Fruit fly (Drosophila melanogaster) whole organism, embryonic: Measurements from ENCODE around the gene CG7896.

Source experiments
- CG16779 ChIP-seq: fragments of 200-800 bp; sonication (Bioruptor generic); IDR thresholded peaks from 2 replicates; pipeline ENCODE4 v1.3.6; 2022; ENCODE audit warnings: missing biosample characterization, missing genetic modification characterization
- CG17186 ChIP-seq: fragments of 200-800 bp; sonication (Bioruptor generic); optimal IDR thresholded peaks from 3 replicates; lab custom pipeline; 2017; ENCODE audit warnings: missing biosample characterization, missing genetic modification reagents, missing genetic modification characterization
- CG2116 ChIP-seq: fragments of 200-800 bp; sonication (Bioruptor generic); optimal IDR thresholded peaks from 3 replicates; lab custom pipeline; 2018; ENCODE audit warnings: missing biosample characterization, mild to moderate bottlenecking, missing genetic modification characterization
- CG5180 ChIP-seq: fragments of 200-800 bp; sonication (Bioruptor generic); optimal IDR thresholded peaks from 3 replicates; lab custom pipeline; 2017; ENCODE audit warnings: missing biosample characterization, missing genetic modification characterization, mild to moderate bottlenecking, moderate library complexity, missing genetic modification reagents
- Myb ChIP-seq: fragments of 200-800 bp; sonication (Bioruptor generic); optimal IDR thresholded peaks from 2 replicates; lab custom pipeline; 2016; ENCODE audit warnings: missing biosample characterization, missing genetic modification characterization
- ab ChIP-seq: fragments of 200-800 bp; sonication (Bioruptor generic); optimal IDR thresholded peaks from 2 replicates; lab custom pipeline; 2016; ENCODE audit warnings: missing biosample characterization, missing genetic modification characterization
- ci ChIP-seq: fragments of 200-800 bp; sonication (Bioruptor generic); IDR thresholded peaks from 3 replicates; pipeline ENCODE4 v1.3.6; 2022; ENCODE audit warnings: missing biosample characterization, missing genetic modification characterization
- eve ChIP-seq, 2 experiments: fragments of >200 bp; optimal IDR thresholded peaks; 2 replicates each; lab custom pipeline; 2017; ENCODE audit warnings: missing biosample characterization in 2 of 2, missing genetic modification characterization in 2 of 2
- oc ChIP-seq: fragments of 200-800 bp; sonication (Bioruptor generic); optimal IDR thresholded peaks from 2 replicates; lab custom pipeline; 2018; ENCODE audit warnings: missing biosample characterization, mild to moderate bottlenecking, missing genetic modification characterization, moderate library complexity
- prd ChIP-seq, 3 experiments: fragments of >200 bp in 2 of 3; fragments of 200-800 bp in 1 of 3; sonication (Bioruptor generic) in 1 of 3; optimal IDR thresholded peaks in 2 of 3; IDR thresholded peaks in 1 of 3; 2 replicates in 2 of 3; 3 replicates in 1 of 3; pipeline versions ENCODE4 v1.3.6 to Lab custom; 2017 to 2022; ENCODE audit warnings: missing biosample characterization in 1 of 3, missing genetic modification characterization in 1 of 3

dm6 chr3R:30037630-30038029 lies 54.4 kb downstream of the CG7896 start, which contains the start of gene ocn:
- TF ChIP-seq CG17186 (GFP tag; lab: Kevin White, UChicago) = no peak
- TF ChIP-seq CG5180 = no peak
- no peak for TF ChIP-seq Myb (GFP tag; lab: Kevin White, UChicago)
- no peak for TF ChIP-seq eve (GFP tag; optimal IDR thresholded peaks at IDR 0.05; lab: Kevin White, UChicago)
- TF ChIP-seq ci (GFP tag; lab: Robert Waterston, UW) = no peak
- TF ChIP-seq prd (optimal IDR thresholded peaks at IDR 0.05; lab: Kevin White, UChicago) = no peak
- no peak for TF ChIP-seq prd (GFP tag; IDR thresholded peaks at IDR 0.05; lab: Robert Waterston, UW)
- TF ChIP-seq CG2116 (GFP tag; lab: Kevin White, UChicago) = no peak
- no peak for TF ChIP-seq ab
- no peak for TF ChIP-seq oc
- TF ChIP-seq CG16779 (GFP tag; lab: Robert Waterston, UW) = no peak
